Worm (Caenorhabditis elegans): ENCODE results near the gene C55A6.12.

Gene C55A6.12

DNA sequence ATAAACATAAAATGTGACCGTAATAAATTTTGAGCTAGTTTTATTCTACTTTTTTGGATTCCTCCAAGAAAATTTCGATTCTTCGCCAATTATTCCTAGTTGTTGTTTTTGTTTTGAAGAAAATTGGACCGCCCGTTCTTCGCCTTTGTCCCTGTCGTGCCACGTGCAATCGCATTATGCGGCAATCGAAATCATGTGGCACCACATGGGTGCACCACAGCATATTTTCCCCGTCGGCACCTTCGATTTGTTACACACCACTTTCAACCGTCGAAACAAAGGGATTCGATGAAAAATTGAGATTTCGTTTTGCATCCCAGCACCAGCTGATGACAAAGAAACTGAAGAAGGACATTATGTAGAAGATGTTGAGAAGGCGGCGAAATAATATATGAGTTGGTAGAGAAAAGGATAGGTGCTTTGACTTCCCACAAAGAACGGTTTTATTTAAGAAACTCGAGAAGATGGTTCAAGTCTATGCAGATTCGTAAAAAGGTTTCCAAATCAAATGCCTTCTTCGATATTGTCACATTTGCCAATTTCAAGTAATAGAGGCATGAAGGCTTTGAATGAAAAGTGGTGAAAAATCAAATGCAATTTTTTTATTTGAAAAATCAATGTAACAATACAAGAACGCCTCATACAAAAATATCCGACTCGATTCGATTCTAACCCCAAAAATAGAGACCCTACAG, 25.8 kb upstream of the C55A6.12 start:
- TF ChIP-seq lin-14 (GFP tag; optimal IDR thresholded peaks at IDR 0.05), result peak; percentile 33
- TF ChIP-seq nhr-85 (tag), result peak; percentile 76
- no peak for TF ChIP-seq C16A3.4 (tag; optimal IDR thresholded peaks at IDR 0.05)
- peak in 1 of 2 experiments; percentile 7 for TF ChIP-seq mdl-1 (tag; optimal IDR thresholded peaks at IDR 0.05)
- peak; percentile 57 for TF ChIP-seq dsc-1 (tag; optimal IDR thresholded peaks at IDR 0.05)
- TF ChIP-seq snu-23 (GFP tag; optimal IDR thresholded peaks at IDR 0.05), result peak; percentile 21
- TF ChIP-seq snpc-4 (tag; optimal IDR thresholded peaks at IDR 0.05), result no peak
- no peak for TF ChIP-seq jun-1 (tag; optimal IDR thresholded peaks at IDR 0.05)
- TF ChIP-seq alr-1 (tag; optimal IDR thresholded peaks at IDR 0.05; ENCODE audit: borderline replicate concordance), result no peak
- TF ChIP-seq nhr-47 (tag; optimal IDR thresholded peaks at IDR 0.05), result no peak

DNA sequence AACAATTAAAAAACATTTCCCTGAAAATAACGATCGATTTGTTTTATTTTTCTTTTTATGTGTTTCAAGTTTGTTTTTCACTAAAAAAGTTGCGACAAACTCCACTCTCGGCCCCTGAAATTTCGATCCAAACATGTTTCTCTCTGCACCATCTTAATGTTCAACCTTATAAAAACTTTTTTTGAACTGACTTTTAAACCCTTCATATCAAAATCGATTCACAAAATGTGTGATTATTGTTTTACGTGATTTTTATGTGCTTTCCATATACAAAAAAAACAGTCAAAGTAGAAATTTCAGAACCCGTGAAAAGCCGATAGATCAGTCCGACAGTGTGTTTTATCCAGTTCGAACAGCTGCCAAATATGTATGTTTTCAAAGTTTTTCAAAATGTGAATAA, 24.6 kb upstream of the C55A6.12 start, which contains the start of gene ccch-1:
TSS of gene ccch-1 (plus strand) at position 301 of the 400 bp plus-strand sequence.
- TF ChIP-seq C34B4.2 (tag; optimal IDR thresholded peaks at IDR 0.05) (no peak), ets-5 (GFP tag; IDR thresholded peaks at IDR 0.05) (no peak), zip-4 (GFP tag; optimal IDR thresholded peaks at IDR 0.05) (no peak), efl-1 (optimal IDR thresholded peaks at IDR 0.05) (no peak), efl-1 (GFP tag; optimal IDR thresholded peaks at IDR 0.05 in 1 of 2) (peak in 1 of 2 experiments; percentile 80), alr-1 (tag; optimal IDR thresholded peaks at IDR 0.05; ENCODE audit: borderline replicate concordance) (no peak), efl-3 (GFP tag; optimal IDR thresholded peaks at IDR 0.05) (no peak)

- no peak for TF ChIP-seq nhr-47 (tag; optimal IDR thresholded peaks at IDR 0.05)
- no peak for TF ChIP-seq vab-15 (tag; optimal IDR thresholded peaks at IDR 0.05)
- TF ChIP-seq zip-4 (GFP tag; optimal IDR thresholded peaks at IDR 0.05), result no peak
- no peak for TF ChIP-seq ama-1 (optimal IDR thresholded peaks at IDR 0.05)
- TF ChIP-seq F16B12.6 (tag; optimal IDR thresholded peaks at IDR 0.05), result no peak
- no peak for TF ChIP-seq mab-9 (GFP tag; IDR thresholded peaks at IDR 0.05)
- TF ChIP-seq fkh-4 (tag; optimal IDR thresholded peaks at IDR 0.05; ENCODE audit: borderline replicate concordance), result no peak
- no peak for TF ChIP-seq pag-3 (tag; optimal IDR thresholded peaks at IDR 0.05; ENCODE audit: borderline replicate concordance, insufficient read depth)
- no peak for TF ChIP-seq sox-4 (tag; optimal IDR thresholded peaks at IDR 0.05)
- TF ChIP-seq fkh-8 (tag; optimal IDR thresholded peaks at IDR 0.05), result no peak
- TF ChIP-seq ceh-82 (tag; optimal IDR thresholded peaks at IDR 0.05), result no peak
- TF ChIP-seq lsy-2 (tag; optimal IDR thresholded peaks at IDR 0.05), result no peak
Measured at ce11 chrV:11526927-11527491, 24.1 kb upstream of the C55A6.12 start.

DNA sequence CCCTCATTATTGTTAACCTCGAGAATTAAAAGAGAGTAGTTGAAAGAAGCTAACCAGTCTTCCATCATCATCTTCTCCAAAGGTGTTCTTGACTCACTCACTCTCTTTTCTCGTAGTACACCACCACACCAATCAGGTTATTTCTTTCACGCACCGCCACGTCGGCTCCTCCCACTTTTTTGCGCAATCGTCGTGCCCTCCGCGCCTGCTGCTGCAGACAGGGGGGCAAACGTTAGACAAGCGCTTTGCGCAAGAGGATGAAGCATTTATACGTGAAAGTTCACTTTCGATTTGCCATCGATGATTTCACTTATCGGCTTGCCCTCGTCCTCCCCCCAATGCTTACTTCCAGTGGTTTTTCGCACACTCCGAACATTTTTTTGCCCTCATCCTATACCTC, 22.4 kb upstream of the C55A6.12 start:
- TF ChIP-seq efl-1 (optimal IDR thresholded peaks at IDR 0.05) (no peak), efl-1 (GFP tag; optimal IDR thresholded peaks at IDR 0.05 in 1 of 2) (peak in 1 of 2 experiments; percentile 38), blmp-1 (tag; optimal IDR thresholded peaks at IDR 0.05) (peak; percentile 93), elt-3 (tag; optimal IDR thresholded peaks at IDR 0.05) (no peak), nhr-85 (tag) (peak; percentile 25)

DNA sequence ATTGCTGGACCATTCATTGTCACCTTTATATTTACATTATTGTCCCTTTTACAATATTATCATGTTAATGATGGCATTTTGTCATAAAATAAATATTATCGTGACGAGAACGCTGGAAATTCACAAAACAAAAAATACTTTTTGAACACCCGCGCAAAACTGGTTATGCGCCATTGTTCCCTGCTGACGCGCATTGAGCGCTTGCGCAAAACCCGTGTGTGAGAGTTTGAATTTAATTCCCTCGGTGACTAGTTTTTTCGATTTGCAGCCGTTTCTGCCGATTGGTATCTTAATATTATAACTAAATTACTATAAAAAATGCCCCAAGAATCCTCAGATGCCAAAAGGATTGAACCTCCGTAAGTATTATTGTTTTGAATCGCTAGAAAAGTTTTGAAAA, 18.5 kb upstream of the C55A6.12 start, which contains the start of gene pafo-1:
TSS of gene pafo-1 (plus strand) at position 256 of the 400 bp plus-strand sequence.
- TF ChIP-seq ztf-11 (tag; optimal IDR thresholded peaks at IDR 0.05) (peak in 1 of 2 experiments; percentile 79), sox-4 (tag; optimal IDR thresholded peaks at IDR 0.05) (peak; percentile 81), mdl-1 (tag; optimal IDR thresholded peaks at IDR 0.05) (peak in 1 of 2 experiments; percentile 78), zip-4 (GFP tag; optimal IDR thresholded peaks at IDR 0.05) (peak; percentile 80), tlp-1 (tag; optimal IDR thresholded peaks at IDR 0.05) (no peak), nhr-85 (tag) (peak; percentile 97), jun-1 (tag; optimal IDR thresholded peaks at IDR 0.05) (peak; percentile 88), hlh-4 (tag; optimal IDR thresholded peaks at IDR 0.05) (no peak), alr-1 (tag; optimal IDR thresholded peaks at IDR 0.05; ENCODE audit: borderline replicate concordance) (no peak), lin-39 (tag; optimal IDR thresholded peaks at IDR 0.05) (peak; percentile 91), unc-62 (GFP tag; optimal IDR thresholded peaks at IDR 0.05) (no peak), nhr-47 (tag; optimal IDR thresholded peaks at IDR 0.05) (peak; percentile 95), nhr-84 (tag; optimal IDR thresholded peaks at IDR 0.05) (no peak), lsy-2 (tag; optimal IDR thresholded peaks at IDR 0.05) (peak; percentile 91 to 92), dpl-1 (GFP tag; optimal IDR thresholded peaks at IDR 0.05) (peak; percentile 99), blmp-1 (tag; optimal IDR thresholded peaks at IDR 0.05) (peak; percentile 84), lin-15B (tag; optimal IDR thresholded peaks at IDR 0.05) (peak; percentile 79), zag-1 (tag; optimal IDR thresholded peaks at IDR 0.05) (no peak), elt-3 (tag; optimal IDR thresholded peaks at IDR 0.05) (peak in 2 of 6 experiments; percentile 79 to 80), ceh-88 (GFP tag; IDR thresholded peaks at IDR 0.05) (peak; percentile 20; the same call in 1 of the 2 replicates), mab-9 (GFP tag; IDR thresholded peaks at IDR 0.05) (peak; percentile 67), C04F5.9 (tag; optimal IDR thresholded peaks at IDR 0.05) (peak; percentile 58), swsn-7 (tag; optimal IDR thresholded peaks at IDR 0.05) (peak; percentile 90), elt-2 (tag; optimal IDR thresholded peaks at IDR 0.05) (peak; percentile 75)
